Worm (Caenorhabditis elegans) whole organism, early embryonic: Measurements from ENCODE around the gene W07G4.5.

ENCODE experiments used
- B0310.2 ChIP-seq: sonication (generic microtip); optimal IDR thresholded peaks from 2 replicates; lab custom pipeline; 2016; ENCODE audit warnings: mild to moderate bottlenecking, missing genetic modification characterization, missing compliant biosample characterization
- F13C5.2 ChIP-seq: sonication (generic microtip); optimal IDR thresholded peaks from 2 replicates; lab custom pipeline; 2017; ENCODE audit warnings: mild to moderate bottlenecking, missing genetic modification characterization, inconsistent platforms, missing compliant biosample characterization
- aly-1 ChIP-seq: sonication (generic microtip); optimal IDR thresholded peaks from 2 replicates; lab custom pipeline; 2016; ENCODE audit warnings: missing genetic modification characterization, missing compliant biosample characterization
- ama-1 ChIP-seq: fragments of 150-350 bp; optimal IDR thresholded peaks from 2 replicates; lab custom pipeline; 2014
- ceh-13 ChIP-seq: fragments of 200-800 bp; sonication (Bioruptor generic); optimal IDR thresholded peaks from 2 replicates; lab custom pipeline; 2018; ENCODE audit warnings: mild to moderate bottlenecking, missing genetic modification characterization, missing compliant biosample characterization
- ceh-36 ChIP-seq: sonication (generic microtip); optimal IDR thresholded peaks from 2 replicates; lab custom pipeline; 2016; ENCODE audit warnings: missing genetic modification characterization, inconsistent platforms, missing compliant biosample characterization
- ets-7 ChIP-seq: sonication (generic microtip); optimal IDR thresholded peaks from 2 replicates; lab custom pipeline; 2016; ENCODE audit warnings: missing genotype, missing genetic modification characterization, missing compliant biosample characterization
- flt-1 ChIP-seq: fragments of 200-800 bp; sonication (Bioruptor generic); IDR thresholded peaks from 2 replicates; pipeline ENCODE4 v1.3.6; 2022; ENCODE audit warnings: missing genetic modification characterization, missing compliant biosample characterization
- hmbx-1 ChIP-seq: sonication (generic microtip); optimal IDR thresholded peaks from 2 replicates; lab custom pipeline; 2016; ENCODE audit warnings: mild to moderate bottlenecking, missing genetic modification characterization, missing compliant biosample characterization
- hmg-4 ChIP-seq: fragments of 200-800 bp; sonication (Bioruptor generic); optimal IDR thresholded peaks from 2 replicates; lab custom pipeline; 2018; ENCODE audit warnings: mild to moderate bottlenecking, missing genetic modification characterization, missing compliant biosample characterization
- hnd-1 ChIP-seq: sonication (generic microtip); optimal IDR thresholded peaks from 2 replicates; lab custom pipeline; 2016; ENCODE audit warnings: missing genetic modification characterization, missing compliant biosample characterization
- pes-1 ChIP-seq: fragments of 200-800 bp; sonication (Bioruptor generic); IDR thresholded peaks from 2 replicates; pipeline ENCODE4 v1.3.6; 2022; ENCODE audit warnings: missing genetic modification reagents, missing genetic modification characterization, missing compliant biosample characterization
- scrt-1 ChIP-seq: fragments of 200-800 bp; sonication (Bioruptor generic); IDR thresholded peaks from 2 replicates; pipeline ENCODE4 v1.3.6; 2022; ENCODE audit warnings: missing genetic modification characterization, missing compliant biosample characterization
- sea-1 ChIP-seq: fragments of 200-800 bp; sonication (Bioruptor generic); conservative IDR thresholded peaks from 2 replicates; pipeline ENCODE4 v1.3.6; 2022; ENCODE audit warnings: missing genetic modification characterization, missing compliant biosample characterization
- tbx-11 ChIP-seq: fragments of 200-800 bp; sonication (Bioruptor generic); IDR thresholded peaks from 2 replicates; pipeline ENCODE4 v1.3.6; 2022; ENCODE audit warnings: missing genetic modification characterization, missing compliant biosample characterization
- tbx-37 ChIP-seq: fragments of 200-800 bp; sonication (Bioruptor generic); conservative IDR thresholded peaks from 2 replicates; pipeline ENCODE4 v1.3.6; 2022; ENCODE audit warnings: missing genetic modification reagents, missing genetic modification characterization, missing compliant biosample characterization
- tra-4 ChIP-seq: sonication (generic microtip); optimal IDR thresholded peaks from 2 replicates; lab custom pipeline; 2017; ENCODE audit warnings: missing genetic modification characterization, missing compliant biosample characterization

Gene W07G4.5

DNA sequence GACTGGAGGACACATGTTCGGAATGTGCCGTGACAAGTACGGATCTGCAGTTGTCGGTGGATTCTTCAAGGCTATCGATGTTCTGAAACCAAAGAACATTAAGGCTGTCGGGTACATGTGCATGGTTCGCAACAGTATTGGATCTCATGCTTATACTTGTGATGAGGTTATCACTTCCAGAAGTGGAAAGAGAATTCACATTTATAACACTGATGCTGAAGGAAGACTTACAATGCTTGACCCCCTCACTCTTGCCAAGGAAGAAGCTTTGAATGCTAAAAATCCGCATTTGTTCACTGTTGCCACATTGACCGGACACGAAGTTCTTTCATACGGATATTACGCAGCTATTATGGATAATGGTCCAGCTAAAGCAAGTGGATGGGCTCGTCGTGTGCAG lies 2.8 kb upstream of the W07G4.5 start:
- no peak for TF ChIP-seq ceh-36 (tag; lab: Kevin White, UChicago)
- no peak for TF ChIP-seq B0310.2 (tag; lab: Kevin White, UChicago)
- TF ChIP-seq tbx-11 (GFP tag; lab: Robert Waterston, UW) = no peak
- TF ChIP-seq hmbx-1 (tag; lab: Kevin White, UChicago) = no peak
- no peak for TF ChIP-seq sea-1 (GFP tag; lab: Robert Waterston, UW)
- no peak for TF ChIP-seq pes-1 (GFP tag; lab: Robert Waterston, UW)
- no peak for TF ChIP-seq hmg-4
- TF ChIP-seq flt-1 (GFP tag; lab: Robert Waterston, UW) = no peak
- no peak for TF ChIP-seq scrt-1 (GFP tag; lab: Robert Waterston, UW)

DNA sequence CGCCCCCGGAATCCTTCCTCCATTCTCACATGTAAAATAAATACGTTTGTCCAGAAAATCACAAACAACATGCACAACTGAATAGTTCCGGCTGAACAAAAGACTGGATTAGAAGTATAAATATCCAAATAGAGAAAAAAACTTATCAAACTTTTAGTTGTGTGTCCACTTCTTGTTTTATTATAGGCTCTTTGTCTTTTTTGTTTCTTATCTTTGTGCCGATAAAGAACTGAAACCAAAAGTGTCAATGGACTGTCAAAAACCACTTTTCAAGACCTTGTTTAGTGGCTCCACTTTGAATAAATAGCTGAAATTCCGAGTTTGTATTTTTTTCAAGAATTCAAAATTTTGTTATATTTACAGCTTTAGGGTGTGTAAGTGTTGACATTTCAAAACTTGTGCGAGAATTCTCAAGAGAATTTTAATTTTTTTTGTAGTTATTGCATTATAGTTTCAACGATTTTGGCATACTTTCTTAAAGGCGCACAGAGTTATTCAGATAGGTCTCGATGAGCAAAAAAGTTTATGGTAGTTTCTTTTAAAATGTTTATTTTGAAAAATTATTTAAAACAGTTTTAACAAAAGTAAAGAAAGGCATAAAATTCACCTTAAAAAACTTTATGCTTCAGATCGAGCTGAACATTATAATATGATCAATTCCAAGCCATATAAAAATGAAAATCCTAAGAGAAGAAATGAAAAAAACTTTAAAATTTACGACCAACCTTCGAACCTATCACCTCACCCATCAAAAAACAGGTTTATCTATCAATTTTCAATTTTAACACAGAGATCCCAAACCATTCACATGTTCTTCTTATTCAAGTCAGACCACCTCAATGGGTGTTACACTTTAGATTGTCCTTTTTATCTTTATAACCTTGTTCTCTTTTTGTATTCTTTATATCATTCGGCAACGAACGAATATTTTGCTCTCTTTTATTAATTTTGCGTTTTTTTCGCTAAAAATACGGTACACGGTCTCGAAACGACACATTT lies 1.4 kb upstream of the W07G4.5 start:
- TF ChIP-seq B0310.2 (tag; lab: Kevin White, UChicago) (no peak), F13C5.2 (tag; lab: Kevin White, UChicago) (no peak), ets-7 (tag; lab: Kevin White, UChicago) (no peak), tra-4 (tag; lab: Kevin White, UChicago) (no peak), scrt-1 (GFP tag; lab: Robert Waterston, UW) (no peak), ceh-13 (GFP tag; lab: Kevin White, UChicago) (no peak), hmg-4 (no peak), sea-1 (GFP tag; lab: Robert Waterston, UW) (no peak), aly-1 (tag; lab: Kevin White, UChicago) (no peak), ama-1 (lab: Kevin White, UChicago) (no peak)

DNA sequence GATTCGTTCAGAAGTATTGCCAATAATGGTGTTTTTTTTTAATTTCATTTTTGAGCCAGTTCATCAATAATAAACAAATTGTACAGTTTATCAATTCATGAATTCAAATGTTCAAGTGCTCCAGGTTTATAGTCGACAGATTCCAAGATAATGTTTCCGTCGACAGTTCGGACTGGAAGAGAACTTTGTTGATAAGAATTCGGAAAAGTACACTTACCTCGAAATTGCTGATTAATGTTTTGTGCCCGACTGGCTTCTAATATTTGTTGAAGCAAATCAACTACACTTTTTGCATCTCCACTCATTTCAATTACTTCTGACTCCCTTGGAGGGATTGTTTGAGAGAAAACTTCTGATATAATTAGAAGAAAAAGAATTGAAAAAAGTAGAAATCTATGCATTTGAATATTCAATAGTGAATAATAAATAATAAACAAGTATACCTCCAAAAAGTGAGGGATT lies 1.4 kb downstream of the W07G4.5 start, which contains the start of gene W07G4.8:
TSS of gene W07G4.8 (minus strand) at position 412 of the 462 bp plus-strand sequence.
- TF ChIP-seq flt-1 (GFP tag; lab: Robert Waterston, UW) = no peak
- TF ChIP-seq pes-1 (GFP tag; lab: Robert Waterston, UW) = no peak

DNA sequence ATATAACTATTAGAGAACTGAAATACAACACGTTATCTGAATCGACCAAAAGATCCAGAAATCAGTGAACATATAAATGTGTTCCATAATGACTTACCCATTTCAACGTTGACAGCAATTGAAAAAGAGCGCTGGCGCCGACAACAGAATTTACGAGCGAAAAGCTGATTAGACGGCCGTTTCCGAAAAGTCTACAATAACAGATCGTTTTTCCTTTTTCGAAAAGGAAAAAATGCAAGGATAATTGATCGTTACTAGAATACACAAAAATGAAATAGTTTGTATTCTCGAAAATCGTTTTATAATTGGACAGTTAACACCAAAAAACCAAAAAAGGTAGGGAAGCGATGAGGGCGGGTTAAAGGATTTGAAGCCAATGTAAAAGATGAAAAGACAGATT lies 5.9 kb downstream of the W07G4.5 start, which contains the start of gene srr-1:
TSS of gene srr-1 (minus strand) at position 101 of the 400 bp plus-strand sequence.
- TF ChIP-seq B0310.2 (tag; lab: Kevin White, UChicago) (no peak), hmbx-1 (tag; lab: Kevin White, UChicago) (no peak), pes-1 (GFP tag; lab: Robert Waterston, UW) (no peak), ceh-13 (GFP tag; lab: Kevin White, UChicago) (no peak), F13C5.2 (tag; lab: Kevin White, UChicago) (no peak), scrt-1 (GFP tag; lab: Robert Waterston, UW) (no peak), ama-1 (lab: Kevin White, UChicago) (no peak), tbx-11 (GFP tag; lab: Robert Waterston, UW) (no peak), ets-7 (tag; lab: Kevin White, UChicago) (no peak), tbx-37 (GFP tag; lab: Robert Waterston, UW) (no peak), hmg-4 (no peak), flt-1 (GFP tag; lab: Robert Waterston, UW) (no peak), ceh-36 (tag; lab: Kevin White, UChicago) (no peak), aly-1 (tag; lab: Kevin White, UChicago) (no peak), tra-4 (tag; lab: Kevin White, UChicago) (no peak), hnd-1 (tag; lab: Kevin White, UChicago) (no peak), sea-1 (GFP tag; lab: Robert Waterston, UW) (no peak)

DNA sequence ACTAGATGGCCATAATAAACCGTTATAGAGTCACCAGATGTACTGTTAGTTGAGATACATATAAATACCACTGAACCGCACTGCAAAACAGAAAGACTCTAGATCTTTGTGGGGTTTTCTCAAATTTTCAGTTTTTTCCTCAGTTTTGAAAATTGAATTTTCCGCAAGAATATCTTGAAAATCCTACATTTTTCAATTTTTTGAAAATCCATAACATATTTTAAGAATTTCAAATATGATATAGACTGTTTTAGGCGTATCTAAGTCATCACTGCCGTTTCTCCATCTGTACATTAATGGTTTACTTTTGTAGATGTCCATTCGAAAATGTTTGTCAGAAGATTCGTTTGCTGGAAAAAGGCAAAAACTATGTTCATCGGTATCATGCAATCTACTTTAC lies 14.1 kb downstream of the W07G4.5 start, which contains the start of gene F42E8.1:
TSS of gene F42E8.1 (plus strand) at position 301 of the 400 bp plus-strand sequence.
- TF ChIP-seq F13C5.2 (tag; lab: Kevin White, UChicago) (no peak), ets-7 (tag; lab: Kevin White, UChicago) (no peak), hmbx-1 (tag; lab: Kevin White, UChicago) (no peak), flt-1 (GFP tag; lab: Robert Waterston, UW) (no peak), scrt-1 (GFP tag; lab: Robert Waterston, UW) (no peak), tbx-11 (GFP tag; lab: Robert Waterston, UW) (no peak), tra-4 (tag; lab: Kevin White, UChicago) (no peak), sea-1 (GFP tag; lab: Robert Waterston, UW) (no peak), pes-1 (GFP tag; lab: Robert Waterston, UW) (no peak)

DNA sequence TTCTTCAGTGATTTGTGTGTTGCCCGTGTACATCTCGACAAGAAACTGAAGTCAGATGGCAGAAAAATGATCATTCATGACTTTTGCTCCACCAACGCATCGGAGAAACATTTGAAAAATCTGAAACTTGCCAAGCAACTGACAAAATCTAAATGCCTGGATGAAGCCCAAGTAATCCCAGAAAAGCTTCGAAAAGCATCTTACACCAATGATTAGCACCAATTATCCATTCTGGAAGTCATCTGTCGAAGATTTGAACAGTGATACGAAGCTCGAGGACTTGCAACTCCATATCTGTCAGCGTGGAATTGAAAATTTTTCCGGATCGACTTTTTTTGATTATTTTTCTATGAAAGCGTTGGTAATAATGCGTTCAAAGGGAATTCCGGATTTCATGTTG lies 15.6 kb downstream of the W07G4.5 start:
- TF ChIP-seq flt-1 (GFP tag; lab: Robert Waterston, UW) (no peak), ets-7 (tag; lab: Kevin White, UChicago) (no peak), ceh-36 (tag; lab: Kevin White, UChicago) (no peak), tbx-11 (GFP tag; lab: Robert Waterston, UW) (no peak), tra-4 (tag; lab: Kevin White, UChicago) (no peak), F13C5.2 (tag; lab: Kevin White, UChicago) (no peak), hmbx-1 (tag; lab: Kevin White, UChicago) (no peak), pes-1 (GFP tag; lab: Robert Waterston, UW) (no peak), B0310.2 (tag; lab: Kevin White, UChicago) (no peak), ama-1 (lab: Kevin White, UChicago) (no peak), aly-1 (tag; lab: Kevin White, UChicago) (no peak), tbx-37 (GFP tag; lab: Robert Waterston, UW) (no peak), hnd-1 (tag; lab: Kevin White, UChicago) (no peak), ceh-13 (GFP tag; lab: Kevin White, UChicago) (no peak), sea-1 (GFP tag; lab: Robert Waterston, UW) (no peak), hmg-4 (no peak)
